Worm (Caenorhabditis elegans) whole organism, dauer: Measurements from ENCODE around the gene F17E5.2.

Experiments used
- unc-62 ChIP-seq: sonication (generic microtip); optimal IDR thresholded peaks from 2 replicates; lab custom pipeline; 2017; ENCODE audit warnings: missing biosample characterization, missing genetic modification reagents, missing genetic modification characterization

Gene F17E5.2

ce11 chrX:12393786-12394308 is at the start of gene F17E5.2:
F17E5.2 (plus strand) TSS chrX:12394258.
- TF ChIP-seq unc-62 (GFP tag; lab: Kevin White, UChicago) = no peak

- no peak for TF ChIP-seq unc-62 (GFP tag; lab: Kevin White, UChicago)
These were observed 47.3 kb upstream of the F17E5.2 start, which contains the start of gene F42F12.11 for ce11 chrX:12346729-12347128. F42F12.11 (plus strand) TSS chrX:12347029.

- no peak for TF ChIP-seq unc-62 (GFP tag; lab: Kevin White, UChicago)
These were observed 46.2 kb upstream of the F17E5.2 start for ce11 chrX:12347822-12348221.

- TF ChIP-seq unc-62 (GFP tag; lab: Kevin White, UChicago) = no peak
These were observed 45.7 kb upstream of the F17E5.2 start, which contains the start of gene F42F12.14 for ce11 chrX:12348329-12348728. F42F12.14 (plus strand) TSS chrX:12348629.

ce11 chrX:12350207-12350606 is 43.9 kb upstream of the F17E5.2 start, which contains the start of gene F42F12.3:
F42F12.3 (plus strand) TSS chrX:12350578.
- no peak for TF ChIP-seq unc-62 (GFP tag; lab: Kevin White, UChicago)

ce11 chrX:12352872-12353271 is 41.2 kb upstream of the F17E5.2 start, which contains the start of gene F42F12.4:
F42F12.4 (minus strand) TSS chrX:12352947.
- no peak for TF ChIP-seq unc-62 (GFP tag; lab: Kevin White, UChicago)

ce11 chrX:12356581-12356980 is 37.5 kb upstream of the F17E5.2 start, which contains the start of gene nspc-12:
nspc-12 (minus strand) TSS chrX:12356681.
- no peak for TF ChIP-seq unc-62 (GFP tag; lab: Kevin White, UChicago)

ce11 chrX:12357127-12357526 is 36.9 kb upstream of the F17E5.2 start, which contains the start of gene nspc-13:
nspc-13 (plus strand) TSS chrX:12357427.
- no peak for TF ChIP-seq unc-62 (GFP tag; lab: Kevin White, UChicago)

- no peak for TF ChIP-seq unc-62 (GFP tag; lab: Kevin White, UChicago)
These were observed 35.1 kb upstream of the F17E5.2 start, which contains the start of gene nspc-14 for ce11 chrX:12358957-12359356. nspc-14 (minus strand) TSS chrX:12359057.

ce11 chrX:12360444-12360843 is 33.6 kb upstream of the F17E5.2 start, which contains the start of the genes nspc-15 and F19H6.6:
nspc-15 (plus strand) TSS chrX:12360744.
F19H6.6 (plus strand) TSS chrX:12360827.
- no peak for TF ChIP-seq unc-62 (GFP tag; lab: Kevin White, UChicago)

ce11 chrX:12362951-12363486 is 31.0 kb upstream of the F17E5.2 start:
- peak; percentile 33 for TF ChIP-seq unc-62 (GFP tag; lab: Kevin White, UChicago)

- TF ChIP-seq unc-62 (GFP tag; lab: Kevin White, UChicago) = no peak
These were observed 29.3 kb upstream of the F17E5.2 start, which contains the start of gene F19H6.5 for ce11 chrX:12364804-12365203. F19H6.5 (minus strand) TSS chrX:12364904.

ce11 chrX:12365388-12365787 is 28.7 kb upstream of the F17E5.2 start, which contains the start of gene F19H6.4:
F19H6.4 (plus strand) TSS chrX:12365688.
- no peak for TF ChIP-seq unc-62 (GFP tag; lab: Kevin White, UChicago)

ce11 chrX:12367498-12367897 is 26.6 kb upstream of the F17E5.2 start:
- TF ChIP-seq unc-62 (GFP tag; lab: Kevin White, UChicago) = no peak

ce11 chrX:12371321-12371720 is 22.7 kb upstream of the F17E5.2 start, which contains the start of gene rif-1.2:
rif-1.2 (minus strand) TSS chrX:12371421.
- TF ChIP-seq unc-62 (GFP tag; lab: Kevin White, UChicago) = no peak

- TF ChIP-seq unc-62 (GFP tag; lab: Kevin White, UChicago) = no peak
These were observed 18.3 kb upstream of the F17E5.2 start for ce11 chrX:12375783-12376182.
